Fruit fly (Drosophila melanogaster): ENCODE results near the gene CG11975.

DNA sequence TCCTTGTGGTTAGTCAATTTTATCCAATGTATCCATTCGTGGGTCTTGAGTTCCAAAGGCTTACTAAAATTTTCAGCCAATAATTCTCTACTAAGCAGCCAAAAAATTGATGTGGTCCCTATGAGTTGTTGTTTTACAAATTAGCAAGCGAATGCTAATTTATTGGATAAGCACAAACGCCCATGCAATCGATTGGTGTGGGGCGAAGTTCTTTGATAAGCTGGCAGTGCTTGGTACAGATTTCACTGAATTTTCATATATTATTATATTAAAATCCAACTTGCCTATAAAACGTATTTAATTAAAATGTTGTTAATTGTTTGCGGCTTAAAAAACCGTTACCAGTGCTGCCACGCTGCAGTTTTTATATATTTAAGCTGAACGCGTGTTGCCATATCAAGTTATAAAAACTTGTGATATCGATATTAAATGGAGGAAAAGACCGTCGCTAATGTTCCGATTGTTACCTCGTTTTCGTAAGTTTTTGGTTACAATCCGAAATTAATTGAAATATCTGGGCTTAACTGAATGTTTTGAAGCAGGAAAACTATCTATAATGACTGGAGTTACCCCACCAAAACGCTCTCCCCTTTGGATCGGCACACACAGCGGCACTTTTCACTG, 10.7 kb downstream of the CG11975 start, which contains the start of the genes CG31100 and CG11980:
- TF ChIP-seq psq (optimal IDR thresholded peaks at IDR 0.05) (no peak), CG8478 (optimal IDR thresholded peaks at IDR 0.05) (no peak), pan (optimal IDR thresholded peaks at IDR 0.05) (no peak), EcR (GFP tag; optimal IDR thresholded peaks at IDR 0.05) (no peak), usp (GFP tag; optimal IDR thresholded peaks at IDR 0.05) (no peak), Dll (optimal IDR thresholded peaks at IDR 0.05) (no peak)

Measured in whole organism.